Worm (Caenorhabditis elegans) whole organism, L3 larva: ENCODE results near the gene F59B1.2.

Source experiments
- R02D3.7 ChIP-seq: fragments of 150-350 bp; optimal IDR thresholded peaks from 2 replicates; lab custom pipeline; 2014; ENCODE audit warnings: missing biosample characterization, missing genetic modification characterization
- ZK546.5 ChIP-seq: sonication (generic microtip); optimal IDR thresholded peaks from 2 replicates; lab custom pipeline; 2017; ENCODE audit warnings: missing biosample characterization, missing genetic modification characterization
- ceh-16 ChIP-seq: sonication (generic microtip); optimal IDR thresholded peaks from 2 replicates; lab custom pipeline; 2017; ENCODE audit warnings: missing biosample characterization, missing genetic modification characterization
- ceh-28 ChIP-seq: fragments of 150-350 bp; optimal IDR thresholded peaks from 2 replicates; lab custom pipeline; 2014; ENCODE audit warnings: missing biosample characterization, missing genetic modification reagents, missing genetic modification characterization
- ceh-82 ChIP-seq: fragments of 150-350 bp; optimal IDR thresholded peaks from 2 replicates; lab custom pipeline; 2014; ENCODE audit warnings: missing biosample characterization, missing genetic modification characterization
- ceh-9 ChIP-seq: sonication (generic microtip); optimal IDR thresholded peaks from 2 replicates; lab custom pipeline; 2018; ENCODE audit warnings: missing biosample characterization, missing genetic modification characterization
- daf-12 ChIP-seq: fragments of 150-350 bp; optimal IDR thresholded peaks from 2 replicates; lab custom pipeline; 2014; ENCODE audit warnings: missing biosample characterization, missing genetic modification reagents, missing genetic modification characterization
- egl-5 ChIP-seq: fragments of 150-350 bp; optimal IDR thresholded peaks from 2 replicates; lab custom pipeline; 2017; ENCODE audit warnings: missing biosample characterization, missing genetic modification reagents, missing genetic modification characterization, inconsistent platforms
- elt-1 ChIP-seq: fragments of 150-350 bp; optimal IDR thresholded peaks from 2 replicates; lab custom pipeline; 2014; ENCODE audit warnings: missing biosample characterization, missing genetic modification characterization
- elt-2 ChIP-seq: sonication (generic microtip); optimal IDR thresholded peaks from 2 replicates; lab custom pipeline; 2016; ENCODE audit warnings: missing genetic modification reagents, mild to moderate bottlenecking, missing genetic modification characterization, missing compliant biosample characterization
- elt-3 ChIP-seq, 3 experiments: fragments of 150-350 bp in 1 of 3; sonication (generic microtip) in 2 of 3; optimal IDR thresholded peaks; 2 replicates in 2 of 3; 4 replicates in 1 of 3; lab custom pipeline; 2014 to 2017; ENCODE audit warnings: missing biosample characterization in 3 of 3, missing genetic modification characterization in 3 of 3
- fkh-10 ChIP-seq: sonication (generic microtip); optimal IDR thresholded peaks from 2 replicates; lab custom pipeline; 2017; ENCODE audit warnings: missing biosample characterization, missing genetic modification reagents, missing genetic modification characterization
- fos-1 ChIP-seq: fragments of 150-350 bp; optimal IDR thresholded peaks from 2 replicates; lab custom pipeline; 2014; ENCODE audit warnings: missing biosample characterization, missing genetic modification characterization
- jun-1 ChIP-seq: fragments of 150-350 bp; optimal IDR thresholded peaks from 2 replicates; lab custom pipeline; 2014; ENCODE audit warnings: missing biosample characterization, missing genetic modification reagents, missing genetic modification characterization
- lin-15B ChIP-seq: fragments of 150-350 bp; optimal IDR thresholded peaks from 2 replicates; lab custom pipeline; 2014; ENCODE audit warnings: missing biosample characterization, missing genetic modification characterization
- lin-39 ChIP-seq: fragments of 150-350 bp; optimal IDR thresholded peaks from 2 replicates; lab custom pipeline; 2018; ENCODE audit warnings: missing biosample characterization, missing genetic modification reagents, missing genetic modification characterization
- lsy-12 ChIP-seq: sonication (generic microtip); optimal IDR thresholded peaks from 2 replicates; lab custom pipeline; 2016; ENCODE audit warnings: mild to moderate bottlenecking, missing genetic modification characterization, missing compliant biosample characterization
- mml-1 ChIP-seq: fragments of 150-350 bp; sonication (generic microtip); optimal IDR thresholded peaks from 3 replicates; lab custom pipeline; 2014; ENCODE audit warnings: missing biosample characterization, missing genetic modification characterization
- nfya-1 ChIP-seq: sonication (generic microtip); optimal IDR thresholded peaks from 2 replicates; lab custom pipeline; 2017; ENCODE audit warnings: missing genetic modification characterization, mild to moderate bottlenecking, missing compliant biosample characterization, antibody characterized with exemption, moderate library complexity; ENCODE audit not compliant: insufficient read depth
- nhr-23 ChIP-seq: fragments of 150-350 bp; optimal IDR thresholded peaks from 2 replicates; lab custom pipeline; 2014; ENCODE audit warnings: missing biosample characterization, missing genetic modification reagents, missing genetic modification characterization
- nhr-237 ChIP-seq: fragments of 150-350 bp; optimal IDR thresholded peaks from 2 replicates; lab custom pipeline; 2014; ENCODE audit warnings: missing biosample characterization, missing genetic modification characterization
- nhr-25 ChIP-seq: sonication (generic microtip); optimal IDR thresholded peaks from 2 replicates; lab custom pipeline; 2017; ENCODE audit warnings: missing biosample characterization, missing genetic modification characterization
- nhr-77 ChIP-seq: fragments of 150-350 bp; optimal IDR thresholded peaks from 2 replicates; lab custom pipeline; 2014; ENCODE audit warnings: missing biosample characterization, missing genetic modification characterization
- pqm-1 ChIP-seq: fragments of 150-350 bp; optimal IDR thresholded peaks from 2 replicates; lab custom pipeline; 2017; ENCODE audit warnings: missing biosample characterization, missing genetic modification characterization, inconsistent platforms
- snpc-4 ChIP-seq: fragments of 150-350 bp; optimal IDR thresholded peaks from 2 replicates; lab custom pipeline; 2014; ENCODE audit warnings: missing biosample characterization, missing genetic modification characterization
- tbx-2 ChIP-seq: sonication (generic microtip); optimal IDR thresholded peaks from 2 replicates; lab custom pipeline; 2016; ENCODE audit warnings: mild to moderate bottlenecking, missing genetic modification characterization, missing compliant biosample characterization
- unc-39 ChIP-seq: sonication (generic microtip); optimal IDR thresholded peaks from 4 replicates; lab custom pipeline; 2017; ENCODE audit warnings: missing biosample characterization, missing genetic modification characterization
- unc-62 ChIP-seq: fragments of 150-350 bp; sonication (generic microtip); optimal IDR thresholded peaks from 4 replicates; lab custom pipeline; 2014; ENCODE audit warnings: missing biosample characterization, missing genetic modification reagents, missing genetic modification characterization
- zag-1 ChIP-seq: fragments of 150-350 bp; optimal IDR thresholded peaks from 2 replicates; lab custom pipeline; 2014; ENCODE audit warnings: missing biosample characterization, missing genetic modification characterization
- ztf-11 ChIP-seq: fragments of 150-350 bp; optimal IDR thresholded peaks from 2 replicates; lab custom pipeline; 2014; ENCODE audit warnings: missing biosample characterization, missing genetic modification characterization
- ztf-4 ChIP-seq: fragments of 150-350 bp; optimal IDR thresholded peaks from 2 replicates; lab custom pipeline; 2014; ENCODE audit warnings: missing biosample characterization, missing genetic modification characterization

The F59B1.2 gene

ce11 chrV:3670499-3670898 is 37.4 kb downstream of the F59B1.2 start, which contains the start of gene Y39H10B.3:
TSS of gene Y39H10B.3 (plus strand) at chrV:3670799.
- no peak for TF ChIP-seq elt-1 (tag; lab: Kevin White, UChicago)
- no peak for TF ChIP-seq lin-15B
- no peak for TF ChIP-seq ztf-4 (tag; lab: Kevin White, UChicago)
- TF ChIP-seq nhr-77 (tag; lab: Kevin White, UChicago): no peak
- no peak for TF ChIP-seq jun-1 (tag; lab: Kevin White, UChicago)
- no peak for TF ChIP-seq daf-12

ce11 chrV:3673080-3673479 is 39.9 kb downstream of the F59B1.2 start, which contains the start of gene pals-33:
TSS of gene pals-33 (plus strand) at chrV:3673380.
- TF ChIP-seq elt-1 (tag; lab: Kevin White, UChicago) (no peak), fos-1 (tag; lab: Kevin White, UChicago) (no peak), ztf-11 (no peak), snpc-4 (tag; lab: Kevin White, UChicago) (no peak), ceh-82 (tag; lab: Kevin White, UChicago) (no peak), nfya-1 (tag; lab: Kevin White, UChicago) (no peak), elt-3 (tag; optimal IDR thresholded peaks at IDR 0.05; lab: Kevin White, UChicago) (no peak), lsy-12 (no peak), nhr-77 (tag; lab: Kevin White, UChicago) (no peak)

ce11 chrV:3677212-3677611 is 44.1 kb downstream of the F59B1.2 start:
- TF ChIP-seq ZK546.5 (tag; lab: Kevin White, UChicago) (no peak), ceh-9 (tag; lab: Kevin White, UChicago) (no peak), fos-1 (tag; lab: Kevin White, UChicago) (no peak), unc-39 (no peak), zag-1 (no peak), R02D3.7 (tag; lab: Kevin White, UChicago) (no peak), ztf-4 (tag; lab: Kevin White, UChicago) (no peak), elt-1 (tag; lab: Kevin White, UChicago) (no peak), lin-39 (tag; lab: Kevin White, UChicago) (peak; percentile 38), nfya-1 (tag; lab: Kevin White, UChicago) (peak; percentile 29), nhr-25 (tag; lab: Kevin White, UChicago) (no peak), ceh-28 (no peak), egl-5 (tag; lab: Kevin White, UChicago) (peak; percentile 97)

ce11 chrV:3678513-3678912 is 45.4 kb downstream of the F59B1.2 start:
- TF ChIP-seq mml-1 (tag; lab: Kevin White, UChicago): no peak
- TF ChIP-seq nfya-1 (tag; lab: Kevin White, UChicago): peak; percentile 73

- TF ChIP-seq zag-1 (no peak), ceh-9 (tag; lab: Kevin White, UChicago) (no peak), nhr-23 (no peak), pqm-1 (tag; lab: Kevin White, UChicago) (no peak), R02D3.7 (tag; lab: Kevin White, UChicago) (no peak), unc-39 (no peak), egl-5 (tag; lab: Kevin White, UChicago) (no peak), nhr-25 (tag; lab: Kevin White, UChicago) (no peak), nhr-237 (tag; lab: Kevin White, UChicago) (no peak), ceh-16 (tag; lab: Kevin White, UChicago) (no peak), fkh-10 (GFP tag; lab: Kevin White, UChicago) (no peak), tbx-2 (tag; lab: Kevin White, UChicago) (no peak), unc-62 (GFP tag; lab: Kevin White, UChicago) (no peak), elt-2 (tag; lab: Kevin White, UChicago) (no peak), mml-1 (tag; lab: Kevin White, UChicago) (no peak)
Observed at ce11 chrV:3682553-3682952, 49.4 kb downstream of the F59B1.2 start, which contains the start of gene W08A12.3. TSS of gene W08A12.3 (plus strand) at chrV:3682853.
